Worm (Caenorhabditis elegans) whole organism, young adult: ENCODE results near the gene srd-13.

Experiments used
- B0035.1 ChIP-seq: sonication (generic microtip); optimal IDR thresholded peaks from 2 replicates; lab custom pipeline; 2016; ENCODE audit warnings: missing genetic modification characterization, mild to moderate bottlenecking, missing compliant biosample characterization, missing genotype, missing genetic modification reagents
- F10E7.11 ChIP-seq: sonication (generic microtip); optimal IDR thresholded peaks from 2 replicates; lab custom pipeline; 2017; ENCODE audit warnings: mild to moderate bottlenecking, missing genetic modification characterization, moderate library complexity, missing compliant biosample characterization
- F23B12.7 ChIP-seq: sonication (generic microtip); optimal IDR thresholded peaks from 2 replicates; lab custom pipeline; 2017; ENCODE audit warnings: missing genetic modification characterization, mild to moderate bottlenecking, missing compliant biosample characterization, antibody characterized with exemption, moderate library complexity; ENCODE audit not compliant: insufficient read depth
- F37B4.10 ChIP-seq: fragments of 200-800 bp; sonication (Bioruptor generic); IDR thresholded peaks from 2 replicates; pipeline ENCODE4 v1.3.6; 2022; ENCODE audit warnings: missing genetic modification characterization, missing compliant biosample characterization
- F49E8.2 ChIP-seq: sonication (generic microtip); optimal IDR thresholded peaks from 3 replicates; lab custom pipeline; 2017; ENCODE audit warnings: missing genetic modification characterization, mild to moderate bottlenecking, missing compliant biosample characterization, antibody characterized with exemption, moderate library complexity; ENCODE audit not compliant: insufficient read depth
- F55B11.4 ChIP-seq: sonication (generic microtip); optimal IDR thresholded peaks from 2 replicates; lab custom pipeline; 2016; ENCODE audit warnings: missing compliant biosample characterization, missing genetic modification characterization, borderline replicate concordance; ENCODE audit not compliant: insufficient read depth
- F57A8.1 ChIP-seq: fragments of 200-800 bp; sonication (Bioruptor generic); optimal IDR thresholded peaks from 2 replicates; lab custom pipeline; 2018; ENCODE audit warnings: mild to moderate bottlenecking, missing genetic modification characterization, moderate library complexity, missing compliant biosample characterization
- F57C9.4 ChIP-seq: sonication (generic microtip); optimal IDR thresholded peaks from 2 replicates; lab custom pipeline; 2017; ENCODE audit warnings: mild to moderate bottlenecking, missing genetic modification characterization, missing compliant biosample characterization
- K11D2.4 ChIP-seq: fragments of 200-800 bp; sonication (Bioruptor generic); IDR thresholded peaks from 2 replicates; pipeline ENCODE4 v1.3.6; 2022; ENCODE audit warnings: missing genetic modification reagents, missing genetic modification characterization, missing compliant biosample characterization
- T07F8.4 ChIP-seq: sonication (generic microtip); optimal IDR thresholded peaks from 2 replicates; lab custom pipeline; 2016; ENCODE audit warnings: mild to moderate bottlenecking, missing genetic modification characterization, moderate library complexity, missing compliant biosample characterization
- Y56A3A.18 ChIP-seq: fragments of 200-800 bp; sonication (Bioruptor generic); IDR thresholded peaks from 2 replicates; pipeline ENCODE4 v1.3.6; 2022; ENCODE audit warnings: missing genetic modification reagents, missing genetic modification characterization, missing compliant biosample characterization
- Y79H2A.3 ChIP-seq: fragments of 200-800 bp; sonication (Bioruptor generic); conservative IDR thresholded peaks from 2 replicates; pipeline ENCODE4 v1.3.6; 2022; ENCODE audit warnings: missing genetic modification reagents, missing genetic modification characterization, missing compliant biosample characterization
- ZK185.1 ChIP-seq: sonication (generic microtip); optimal IDR thresholded peaks from 2 replicates; lab custom pipeline; 2016; ENCODE audit warnings: mild to moderate bottlenecking, missing genetic modification characterization, missing compliant biosample characterization; ENCODE audit not compliant: poor library complexity, severe bottlenecking
- akir-1 ChIP-seq: fragments of 200-800 bp; sonication (Bioruptor generic); optimal IDR thresholded peaks from 2 replicates; lab custom pipeline; 2018; ENCODE audit warnings: mild to moderate bottlenecking, missing genetic modification characterization, moderate library complexity, missing compliant biosample characterization
- atf-7 ChIP-seq: sonication (generic microtip); optimal IDR thresholded peaks from 2 replicates; lab custom pipeline; 2017; ENCODE audit warnings: mild to moderate bottlenecking, missing genetic modification characterization, missing compliant biosample characterization
- attf-3 ChIP-seq: fragments of 200-800 bp; sonication (Bioruptor generic); conservative IDR thresholded peaks from 2 replicates; pipeline ENCODE4 v1.3.6; 2022; ENCODE audit warnings: missing genetic modification reagents, missing genetic modification characterization, missing compliant biosample characterization
- cebp-2 ChIP-seq: fragments of 200-800 bp; sonication (Bioruptor generic); IDR thresholded peaks from 2 replicates; pipeline ENCODE4 v1.3.6; 2022; ENCODE audit warnings: missing genetic modification characterization, missing compliant biosample characterization
- ceh-79 ChIP-seq: sonication (generic microtip); optimal IDR thresholded peaks from 2 replicates; lab custom pipeline; 2017; ENCODE audit warnings: mild to moderate bottlenecking, missing genetic modification characterization, missing compliant biosample characterization
- ceh-91 ChIP-seq: fragments of 200-800 bp; sonication (Bioruptor generic); IDR thresholded peaks from 2 replicates; pipeline ENCODE4 v1.3.6; 2022; ENCODE audit warnings: missing genetic modification reagents, missing genetic modification characterization, missing compliant biosample characterization
- egl-18 ChIP-seq: fragments of 200-800 bp; sonication (Bioruptor generic); IDR thresholded peaks from 2 replicates; pipeline ENCODE4 v1.3.6; 2022; ENCODE audit warnings: missing genetic modification reagents, missing genetic modification characterization, missing compliant biosample characterization
- fkh-3 ChIP-seq: sonication (generic microtip); optimal IDR thresholded peaks from 2 replicates; lab custom pipeline; 2016; ENCODE audit warnings: mild to moderate bottlenecking, missing genetic modification characterization, missing compliant biosample characterization
- him-1 ChIP-seq: sonication (generic microtip); optimal IDR thresholded peaks from 2 replicates; lab custom pipeline; 2016; ENCODE audit warnings: missing genotype, missing genetic modification reagents, missing genetic modification characterization, missing compliant biosample characterization
- hmg-1.2 ChIP-seq: fragments of 200-800 bp; sonication (Bioruptor generic); IDR thresholded peaks from 2 replicates; pipeline ENCODE4 v1.3.6; 2022; ENCODE audit warnings: missing genetic modification reagents, missing genetic modification characterization, missing compliant biosample characterization
- hrde-1 ChIP-seq: sonication (generic microtip); optimal IDR thresholded peaks from 2 replicates; lab custom pipeline; 2016; ENCODE audit warnings: missing genetic modification characterization, mild to moderate bottlenecking, missing compliant biosample characterization, moderate library complexity, missing genotype, missing genetic modification reagents, borderline replicate concordance
- lag-1 ChIP-seq: fragments of 200-800 bp; sonication (Bioruptor generic); IDR thresholded peaks from 2 replicates; pipeline ENCODE4 v1.3.6; 2022; ENCODE audit warnings: missing genetic modification reagents, missing genetic modification characterization, missing compliant biosample characterization
- let-526 ChIP-seq: fragments of 200-800 bp; sonication (Bioruptor generic); IDR thresholded peaks from 2 replicates; pipeline ENCODE4 v1.3.6; 2022; ENCODE audit warnings: missing genetic modification reagents, missing genetic modification characterization, missing compliant biosample characterization
- lin-26 ChIP-seq: fragments of 200-800 bp; sonication (Bioruptor generic); IDR thresholded peaks from 2 replicates; pipeline ENCODE4 v1.3.6; 2022; ENCODE audit warnings: missing genetic modification reagents, missing genetic modification characterization, missing compliant biosample characterization
- madf-10 ChIP-seq: sonication (generic microtip); optimal IDR thresholded peaks from 2 replicates; lab custom pipeline; 2016; ENCODE audit warnings: mild to moderate bottlenecking, missing genetic modification characterization, missing compliant biosample characterization
- madf-6 ChIP-seq: fragments of 200-800 bp; sonication (Bioruptor generic); IDR thresholded peaks from 2 replicates; pipeline ENCODE4 v1.3.6; 2022; ENCODE audit warnings: missing genetic modification reagents, missing genetic modification characterization, missing compliant biosample characterization
- mcd-1 ChIP-seq: fragments of 200-800 bp; sonication (Bioruptor generic); IDR thresholded peaks from 2 replicates; pipeline ENCODE4 v1.3.6; 2022; ENCODE audit warnings: missing genetic modification reagents, missing genetic modification characterization, missing compliant biosample characterization
- mel-28 ChIP-seq: sonication (generic microtip); optimal IDR thresholded peaks from 2 replicates; lab custom pipeline; 2016; ENCODE audit warnings: borderline replicate concordance, mild to moderate bottlenecking, missing genetic modification characterization, missing compliant biosample characterization
- mxl-1 ChIP-seq: sonication (generic microtip); optimal IDR thresholded peaks from 2 replicates; lab custom pipeline; 2016; ENCODE audit warnings: missing genetic modification characterization, missing compliant biosample characterization
- nfya-1 ChIP-seq: sonication (generic microtip); optimal IDR thresholded peaks from 2 replicates; lab custom pipeline; 2017; ENCODE audit warnings: antibody characterized with exemption, missing compliant biosample characterization, missing genetic modification characterization, borderline replicate concordance; ENCODE audit not compliant: insufficient read depth
- nfyb-1 ChIP-seq: fragments of 200-800 bp; sonication (Bioruptor generic); IDR thresholded peaks from 2 replicates; pipeline ENCODE4 v1.3.6; 2022; ENCODE audit warnings: missing genetic modification reagents, missing genetic modification characterization, missing compliant biosample characterization
- nhr-90 ChIP-seq: sonication (generic microtip); optimal IDR thresholded peaks from 2 replicates; lab custom pipeline; 2016; ENCODE audit warnings: missing genotype, mild to moderate bottlenecking, missing genetic modification characterization, missing compliant biosample characterization
- pbrm-1 ChIP-seq: fragments of 200-800 bp; sonication (Bioruptor generic); IDR thresholded peaks from 2 replicates; pipeline ENCODE4 v1.3.6; 2022; ENCODE audit warnings: missing genetic modification reagents, missing genetic modification characterization, missing compliant biosample characterization
- rcor-1 ChIP-seq: fragments of 200-800 bp; sonication (Bioruptor generic); IDR thresholded peaks from 2 replicates; pipeline ENCODE4 v1.3.6; 2022; ENCODE audit warnings: missing genetic modification reagents, missing genetic modification characterization, missing compliant biosample characterization
- repo-1 ChIP-seq: sonication (generic microtip); optimal IDR thresholded peaks from 2 replicates; lab custom pipeline; 2017; ENCODE audit warnings: mild to moderate bottlenecking, missing genetic modification characterization, missing compliant biosample characterization
- sdz-38 ChIP-seq: sonication (generic microtip); optimal IDR thresholded peaks from 2 replicates; lab custom pipeline; 2016; ENCODE audit warnings: missing genotype, missing genetic modification characterization, missing compliant biosample characterization
- snpc-4 ChIP-seq, 5 experiments: fragments of 150-350 bp in 1 of 5; sonication (generic microtip) in 4 of 5; optimal IDR thresholded peaks; 2 replicates each; lab custom pipeline; 2014 to 2018; ENCODE audit warnings: missing genetic modification characterization in 5 of 5, missing biosample characterization in 3 of 5, antibody characterized with exemption in 2 of 5, mild to moderate bottlenecking in 2 of 5, missing compliant biosample characterization in 2 of 5, missing genotype in 2 of 5, moderate library complexity in 2 of 5, missing genetic modification reagents in 1 of 5
- somi-1 ChIP-seq: fragments of 200-800 bp; sonication (Bioruptor generic); optimal IDR thresholded peaks from 2 replicates; lab custom pipeline; 2018; ENCODE audit warnings: mild to moderate bottlenecking, missing genetic modification characterization, missing compliant biosample characterization
- tbp1 ChIP-seq: fragments of 200-800 bp; sonication (Bioruptor generic); optimal IDR thresholded peaks from 2 replicates; lab custom pipeline; 2018; ENCODE audit warnings: mild to moderate bottlenecking, missing genetic modification characterization, missing compliant biosample characterization
- tbx-9 ChIP-seq: sonication (generic microtip); optimal IDR thresholded peaks from 2 replicates; lab custom pipeline; 2016; ENCODE audit warnings: borderline replicate concordance, missing genetic modification characterization, inconsistent platforms, missing compliant biosample characterization
- xnd-1 ChIP-seq: sonication (generic microtip); optimal IDR thresholded peaks from 2 replicates; lab custom pipeline; 2016; ENCODE audit warnings: missing genotype, missing genetic modification reagents, missing genetic modification characterization, missing compliant biosample characterization
- ztf-28 ChIP-seq: fragments of 200-800 bp; sonication (Bioruptor generic); IDR thresholded peaks from 2 replicates; pipeline ENCODE4 v1.3.6; 2022; ENCODE audit warnings: missing genetic modification reagents, missing genetic modification characterization, missing compliant biosample characterization
- ztf-3 ChIP-seq: fragments of 200-800 bp; sonication (Bioruptor generic); optimal IDR thresholded peaks from 2 replicates; lab custom pipeline; 2018; ENCODE audit warnings: mild to moderate bottlenecking, missing genetic modification characterization, missing compliant biosample characterization

The srd-13 gene

DNA sequence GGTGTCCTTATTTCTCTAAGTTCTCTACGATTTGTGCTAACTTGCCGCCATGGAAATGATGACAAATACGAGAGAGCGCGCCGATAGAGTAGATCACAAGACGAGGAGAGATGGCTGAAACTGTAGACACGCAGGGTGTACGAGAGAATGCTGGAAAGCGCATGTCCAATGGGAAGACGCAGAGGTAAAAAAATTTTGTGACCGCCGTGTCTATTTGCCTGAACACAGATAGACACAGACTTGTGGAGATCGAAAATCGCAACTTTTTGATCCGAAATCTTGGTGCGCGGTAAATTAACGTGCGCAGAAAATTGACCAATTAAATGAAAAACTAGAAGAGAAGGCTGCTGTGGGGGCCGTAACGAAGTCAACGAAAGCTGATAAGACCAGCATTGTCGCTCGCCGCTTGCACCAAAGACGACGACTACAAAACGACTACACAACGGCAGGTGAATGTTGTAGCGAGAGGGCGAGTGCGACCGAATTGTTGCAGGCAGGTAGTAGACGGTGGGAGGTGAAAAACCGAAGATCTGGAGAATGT, 21.7 kb upstream of the srd-13 start (continued):
- TF ChIP-seq F55B11.4 (tag; lab: Kevin White, UChicago) (no peak), B0035.1 (tag; lab: Kevin White, UChicago) (no peak), atf-7 (tag; lab: Kevin White, UChicago) (peak; percentile 30), madf-6 (GFP tag; lab: Robert Waterston, UW) (peak; percentile 86), xnd-1 (peak; percentile 57), F57A8.1 (GFP tag; lab: Kevin White, UChicago) (no peak), hmg-1.2 (peak; percentile 90), mxl-1 (tag; lab: Kevin White, UChicago) (no peak), F37B4.10 (GFP tag; lab: Robert Waterston, UW) (no peak), ZK185.1 (tag; lab: Kevin White, UChicago) (peak; percentile 57), let-526 (no peak), fkh-3 (tag; lab: Kevin White, UChicago) (no peak), him-1 (no peak), nfya-1 (tag; lab: Kevin White, UChicago) (no peak), Y56A3A.18 (GFP tag; lab: Robert Waterston, UW) (no peak), somi-1 (GFP tag; lab: Kevin White, UChicago) (peak; percentile 56), lin-26 (GFP tag; lab: Robert Waterston, UW) (peak; percentile 44; the same call in 1 of the 2 replicates), mel-28 (tag; lab: Kevin White, UChicago) (no peak), ceh-79 (tag; lab: Kevin White, UChicago) (no peak), attf-3 (GFP tag; lab: Robert Waterston, UW) (0 out of 2 replicates have a peak, but pooled peaks have one; percentile 22), F23B12.7 (tag; lab: Kevin White, UChicago) (no peak), F57C9.4 (tag; lab: Kevin White, UChicago) (no peak), lag-1 (GFP tag; lab: Robert Waterston, UW) (no peak), akir-1 (no peak), ztf-28 (0 out of 2 replicates have a peak, but pooled peaks have one; percentile 28), T07F8.4 (tag; lab: Kevin White, UChicago) (no peak), nfyb-1 (GFP tag; lab: Robert Waterston, UW) (peak; percentile 58; the same call in 1 of the 2 replicates), egl-18 (no peak), F49E8.2 (tag; lab: Kevin White, UChicago) (no peak), repo-1 (tag; lab: Kevin White, UChicago) (no peak), Y79H2A.3 (GFP tag; lab: Robert Waterston, UW) (no peak), K11D2.4 (GFP tag; lab: Robert Waterston, UW) (no peak), madf-10 (tag; lab: Kevin White, UChicago) (peak; percentile 51), hrde-1 (tag; lab: Kevin White, UChicago) (no peak), ztf-3 (GFP tag; lab: Kevin White, UChicago) (no peak), tbx-9 (tag; lab: Kevin White, UChicago) (no peak), nhr-90 (tag; lab: Kevin White, UChicago) (peak; percentile 41), snpc-4 (GFP tag; optimal IDR thresholded peaks at IDR 0.05; lab: Kevin White, UChicago) (no peak), snpc-4 (tag; optimal IDR thresholded peaks at IDR 0.05; lab: Kevin White, UChicago) (peak; percentile 25 to 68 (median 48)), cebp-2 (GFP tag; lab: Robert Waterston, UW) (no peak), tbp1 (GFP tag; lab: Kevin White, UChicago) (peak; percentile 28), mcd-1 (GFP tag; lab: Robert Waterston, UW) (0 out of 2 replicates have a peak, but pooled peaks have one; percentile 5), sdz-38 (no peak), ceh-91 (GFP tag; lab: Robert Waterston, UW) (0 out of 2 replicates have a peak, but pooled peaks have one; percentile 26), F10E7.11 (no peak), pbrm-1 (no peak), rcor-1 (GFP tag; lab: Robert Waterston, UW) (no peak)
- TF ChIP-seq, all 124 proteins: peak for 36
